Worm (Caenorhabditis elegans) whole organism, midembryonic: ENCODE data around the gene nas-17.

Experiments
- T22C8.4 ChIP-seq: fragments of 200-800 bp; sonication (Bioruptor generic); IDR thresholded peaks from 2 replicates; pipeline ENCODE4 v1.3.6; 2022; ENCODE audit warnings: missing genetic modification characterization, missing compliant biosample characterization
- cog-1 ChIP-seq: sonication (generic microtip); optimal IDR thresholded peaks from 2 replicates; lab custom pipeline; 2016; ENCODE audit warnings: missing genetic modification characterization, missing compliant biosample characterization
- flt-1 ChIP-seq: fragments of 200-800 bp; sonication (Bioruptor generic); IDR thresholded peaks from 2 replicates; pipeline ENCODE4 v1.3.6; 2022; ENCODE audit warnings: missing genetic modification characterization, missing compliant biosample characterization
- klf-2 ChIP-seq: fragments of 200-800 bp; sonication (Bioruptor generic); conservative IDR thresholded peaks from 2 replicates; pipeline ENCODE4 v1.3.6; 2022; ENCODE audit warnings: missing genetic modification reagents, missing genetic modification characterization, missing compliant biosample characterization
- tab-1 ChIP-seq: fragments of 200-800 bp; sonication (Bioruptor generic); IDR thresholded peaks from 2 replicates; pipeline ENCODE4 v1.3.6; 2022; ENCODE audit warnings: missing genetic modification characterization, missing compliant biosample characterization
- ztf-23 ChIP-seq: fragments of 200-800 bp; sonication (Bioruptor generic); IDR thresholded peaks from 2 replicates; pipeline ENCODE4 v1.3.6; 2022; ENCODE audit warnings: missing genetic modification reagents, missing genetic modification characterization, missing compliant biosample characterization
- ztf-29 ChIP-seq: fragments of 200-800 bp; sonication (Bioruptor generic); IDR thresholded peaks from 2 replicates; pipeline ENCODE4 v1.3.6; 2022; ENCODE audit warnings: missing genetic modification reagents, missing genetic modification characterization, missing compliant biosample characterization

DNA sequence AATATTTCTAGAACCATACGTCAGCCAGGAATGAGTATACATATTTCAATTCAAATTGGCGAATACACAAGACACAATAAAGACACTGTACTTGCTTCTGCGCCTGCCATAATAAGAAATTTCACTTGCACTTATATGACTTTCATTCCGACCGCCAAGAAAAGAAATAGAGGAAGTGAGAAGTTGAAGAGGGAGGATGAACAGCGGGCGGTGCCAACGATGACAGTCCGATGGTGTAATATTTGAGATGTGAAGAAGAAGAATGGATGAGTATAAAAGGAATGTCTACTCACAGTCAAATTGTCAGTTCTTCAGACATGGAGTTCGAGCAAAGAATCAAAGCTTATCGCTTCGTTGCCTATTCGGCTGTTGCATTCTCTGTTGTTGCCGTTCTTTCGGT is 13.7 kb upstream of the nas-17 start, which contains the start of gene col-154:
- TF ChIP-seq ztf-29 (no peak), flt-1 (GFP tag; lab: Robert Waterston, UW) (no peak), tab-1 (GFP tag; lab: Robert Waterston, UW) (no peak), klf-2 (GFP tag; lab: Robert Waterston, UW) (no peak), ztf-23 (GFP tag; lab: Robert Waterston, UW) (no peak), cog-1 (no peak), T22C8.4 (no peak)
